Worm (Caenorhabditis elegans): ENCODE results near the gene Y82E9BR.22.

Y82E9BR.22 gene

DNA sequence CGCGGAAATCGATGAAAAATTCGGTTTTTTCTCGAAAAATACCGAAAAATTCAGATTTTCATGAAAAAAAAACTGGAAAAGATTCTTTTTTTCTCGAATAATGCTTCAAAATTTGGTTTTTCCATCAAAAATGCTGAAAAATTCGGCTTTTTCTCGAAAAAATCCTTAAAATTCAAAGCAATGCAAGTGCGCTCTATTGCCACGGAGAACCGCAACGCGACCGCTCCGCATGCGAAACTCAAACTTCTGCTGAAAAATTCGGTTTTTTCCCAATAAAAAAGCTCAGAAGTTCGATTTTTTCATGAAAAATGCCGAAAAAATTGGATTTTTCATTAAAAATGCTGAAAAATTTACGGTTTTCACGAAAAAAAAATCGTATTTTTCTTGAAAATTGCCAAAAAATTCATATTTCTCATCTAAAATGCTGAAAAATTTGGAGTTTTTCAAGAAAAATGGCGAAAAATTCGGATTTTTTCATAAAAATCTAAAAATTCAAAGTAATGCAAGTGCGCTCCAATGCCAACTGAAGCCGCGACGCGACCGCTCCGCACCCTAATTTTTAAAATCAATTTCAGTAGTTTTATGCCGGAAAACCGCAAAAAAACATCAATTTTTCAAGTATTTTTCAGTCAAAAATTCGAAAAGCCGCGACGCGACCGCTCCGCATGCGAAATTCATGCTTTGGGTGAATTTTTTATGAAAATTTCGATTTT lies 4.2 kb upstream of the Y82E9BR.22 start:
- no peak for TF ChIP-seq elt-1 (tag; optimal IDR thresholded peaks at IDR 0.05)
- TF ChIP-seq nhr-6 (tag; optimal IDR thresholded peaks at IDR 0.05) = no peak
- no peak for TF ChIP-seq nhr-21 (tag; optimal IDR thresholded peaks at IDR 0.05)
- TF ChIP-seq nhr-23 (tag; optimal IDR thresholded peaks at IDR 0.05) = no peak
- no peak for TF ChIP-seq mbf-1 (tag; optimal IDR thresholded peaks at IDR 0.05)
- TF ChIP-seq mdl-1 (tag; optimal IDR thresholded peaks at IDR 0.05) = no peak
- TF ChIP-seq Y55F3AM.14 (GFP tag; optimal IDR thresholded peaks at IDR 0.05) = no peak
- no peak for TF ChIP-seq dmd-4 (tag; optimal IDR thresholded peaks at IDR 0.05)
- TF ChIP-seq zag-1 (tag; optimal IDR thresholded peaks at IDR 0.05) = no peak
- no peak for TF ChIP-seq nhr-77 (tag; optimal IDR thresholded peaks at IDR 0.05)
- TF ChIP-seq aly-2 (tag; optimal IDR thresholded peaks at IDR 0.05) = no peak
- no peak for TF ChIP-seq F13H6.1 (tag; optimal IDR thresholded peaks at IDR 0.05)
- TF ChIP-seq lin-39 (tag; optimal IDR thresholded peaks at IDR 0.05) = no peak
- no peak for TF ChIP-seq elt-3 (tag; optimal IDR thresholded peaks at IDR 0.05)
- TF ChIP-seq ceh-16 (tag; optimal IDR thresholded peaks at IDR 0.05) = no peak

DNA sequence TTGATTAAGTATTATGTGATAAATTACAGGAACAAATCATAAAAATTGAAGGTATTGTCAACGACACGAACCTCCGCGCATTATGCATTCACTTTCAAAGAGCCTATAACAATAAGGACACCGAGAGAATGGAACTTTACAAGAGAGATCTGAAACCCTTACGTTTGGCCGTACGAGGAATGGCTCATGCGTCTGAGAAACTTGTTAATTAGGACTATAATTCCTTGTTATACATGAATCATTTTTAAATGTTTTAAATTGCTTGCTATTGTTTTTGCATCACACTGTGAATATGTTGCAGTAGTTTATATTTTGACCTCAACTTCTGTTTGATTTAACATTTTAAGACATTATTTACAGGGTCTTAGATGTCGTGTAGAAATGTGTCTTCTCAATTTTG lies 5.9 kb downstream of the Y82E9BR.22 start, which contains the start of gene pals-18:
Gene pals-18, plus strand, starts transcription at position 301 of the 400 bp plus-strand sequence.
- TF ChIP-seq skn-1 (tag; optimal IDR thresholded peaks at IDR 0.05) (no peak), snpc-4 (tag; optimal IDR thresholded peaks at IDR 0.05) (no peak), mbf-1 (tag; optimal IDR thresholded peaks at IDR 0.05) (no peak), C34F6.9 (tag; optimal IDR thresholded peaks at IDR 0.05) (no peak), nhr-6 (tag; optimal IDR thresholded peaks at IDR 0.05) (no peak), ceh-16 (tag; optimal IDR thresholded peaks at IDR 0.05) (no peak), nhr-21 (tag; optimal IDR thresholded peaks at IDR 0.05) (no peak)

ce11 chrIII:1401497-1401990 lies 7.5 kb downstream of the Y82E9BR.22 start, which contains the start of gene pals-19:
pals-19 (plus strand) TSS chrIII:1401940.
- TF ChIP-seq fos-1 (tag; optimal IDR thresholded peaks at IDR 0.05) = peak; percentile 82
- TF ChIP-seq mab-5 (tag; optimal IDR thresholded peaks at IDR 0.05) = no peak

ce11 chrIII:1399670-1400069 lies 9.4 kb downstream of the Y82E9BR.22 start, which contains the start of gene pals-16:
pals-16 (plus strand) TSS chrIII:1399970.
- TF ChIP-seq sem-4 (tag; optimal IDR thresholded peaks at IDR 0.05) (no peak), ztf-11 (tag; optimal IDR thresholded peaks at IDR 0.05) (no peak), elt-1 (tag; optimal IDR thresholded peaks at IDR 0.05) (no peak), mbf-1 (tag; optimal IDR thresholded peaks at IDR 0.05) (no peak), C34F6.9 (tag; optimal IDR thresholded peaks at IDR 0.05) (no peak), nhr-10 (tag; optimal IDR thresholded peaks at IDR 0.05) (no peak)

- TF ChIP-seq fos-1 (tag; optimal IDR thresholded peaks at IDR 0.05) (peak; percentile 91), nhr-23 (tag; optimal IDR thresholded peaks at IDR 0.05) (no peak), sma-9 (GFP tag; optimal IDR thresholded peaks at IDR 0.05) (peak; percentile 45), sma-9 (tag; optimal IDR thresholded peaks at IDR 0.05) (no peak), nhr-10 (tag; optimal IDR thresholded peaks at IDR 0.05) (no peak), ztf-11 (tag; optimal IDR thresholded peaks at IDR 0.05) (no peak)
Measured at ce11 chrIII:1398183-1398582, 10.9 kb downstream of the Y82E9BR.22 start.

ce11 chrIII:1395355-1395754 lies 13.7 kb downstream of the Y82E9BR.22 start:
- TF ChIP-seq nhr-237 (tag; optimal IDR thresholded peaks at IDR 0.05) (no peak), fos-1 (tag; optimal IDR thresholded peaks at IDR 0.05) (peak; percentile 49)

DNA sequence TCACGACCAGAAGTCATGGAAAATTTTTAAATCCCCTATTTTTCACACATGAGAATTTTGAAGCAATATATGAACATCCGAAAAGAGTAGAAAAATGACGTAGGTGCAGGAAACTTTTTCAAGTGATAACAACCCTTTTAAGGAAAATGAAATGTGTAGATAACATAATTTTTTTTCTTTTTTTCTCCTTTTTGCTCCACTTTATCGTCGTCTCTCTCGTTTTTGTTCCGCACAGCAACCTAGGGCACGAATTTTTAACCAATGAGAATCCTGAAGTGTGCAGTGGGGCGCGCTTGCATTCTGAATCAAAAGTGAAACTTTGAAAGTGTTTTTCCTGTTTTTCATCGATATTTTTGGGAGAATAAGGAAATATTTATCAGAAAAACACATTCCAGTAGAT lies 16.3 kb downstream of the Y82E9BR.22 start:
- no peak for TF ChIP-seq Y55F3AM.14 (GFP tag; optimal IDR thresholded peaks at IDR 0.05)
- peak; percentile 6 for TF ChIP-seq F13H6.1 (tag; optimal IDR thresholded peaks at IDR 0.05)
- TF ChIP-seq lin-13 (GFP tag; optimal IDR thresholded peaks at IDR 0.05) = no peak
- TF ChIP-seq mab-5 (tag; optimal IDR thresholded peaks at IDR 0.05) = no peak
- no peak for TF ChIP-seq elt-1 (tag; optimal IDR thresholded peaks at IDR 0.05)
- no peak for TF ChIP-seq ztf-1 (GFP tag; conservative IDR thresholded peaks at IDR 0.05)
- TF ChIP-seq ceh-82 (tag; optimal IDR thresholded peaks at IDR 0.05) = no peak
- TF ChIP-seq nhr-21 (tag; optimal IDR thresholded peaks at IDR 0.05) = no peak
- no peak for TF ChIP-seq lin-39 (tag; optimal IDR thresholded peaks at IDR 0.05)
- no peak for TF ChIP-seq aly-2 (tag; optimal IDR thresholded peaks at IDR 0.05)
- TF ChIP-seq C34F6.9 (tag; optimal IDR thresholded peaks at IDR 0.05) = no peak
- no peak for TF ChIP-seq ztf-11 (tag; optimal IDR thresholded peaks at IDR 0.05)
- TF ChIP-seq alr-1 (tag; optimal IDR thresholded peaks at IDR 0.05) = no peak
- TF ChIP-seq R02D3.7 (tag; optimal IDR thresholded peaks at IDR 0.05) = no peak
- peak; percentile 21 for TF ChIP-seq gmeb-1 (tag; optimal IDR thresholded peaks at IDR 0.05)
- TF ChIP-seq mbf-1 (tag; optimal IDR thresholded peaks at IDR 0.05) = no peak
- peak; percentile 84 for TF ChIP-seq fos-1 (tag; optimal IDR thresholded peaks at IDR 0.05)
- no peak for TF ChIP-seq peb-1 (tag; optimal IDR thresholded peaks at IDR 0.05)
- no peak for TF ChIP-seq nhr-23 (tag; optimal IDR thresholded peaks at IDR 0.05)
- peak; percentile 44 for TF ChIP-seq crh-2 (tag; optimal IDR thresholded peaks at IDR 0.05)
- TF ChIP-seq nhr-129 (tag; optimal IDR thresholded peaks at IDR 0.05) = no peak
- TF ChIP-seq nhr-237 (tag; optimal IDR thresholded peaks at IDR 0.05) = no peak
- no peak for TF ChIP-seq ceh-16 (tag; optimal IDR thresholded peaks at IDR 0.05)
- TF ChIP-seq nhr-6 (tag; optimal IDR thresholded peaks at IDR 0.05) = no peak
- TF ChIP-seq skn-1 (tag; optimal IDR thresholded peaks at IDR 0.05) = no peak
- TF ChIP-seq nhr-10 (tag; optimal IDR thresholded peaks at IDR 0.05) = no peak
- no peak for TF ChIP-seq zag-1 (tag; optimal IDR thresholded peaks at IDR 0.05)
- peak; percentile 26 for TF ChIP-seq sma-3 (GFP tag; optimal IDR thresholded peaks at IDR 0.05)
- TF ChIP-seq sma-9 (GFP tag; optimal IDR thresholded peaks at IDR 0.05) = peak; percentile 2
- no peak for TF ChIP-seq sma-9 (tag; optimal IDR thresholded peaks at IDR 0.05)
- TF ChIP-seq nhr-77 (tag; optimal IDR thresholded peaks at IDR 0.05) = no peak
